Fruit fly (Drosophila melanogaster): ENCODE measurements around the gene ZnT86D.

ZnT86D gene

DNA sequence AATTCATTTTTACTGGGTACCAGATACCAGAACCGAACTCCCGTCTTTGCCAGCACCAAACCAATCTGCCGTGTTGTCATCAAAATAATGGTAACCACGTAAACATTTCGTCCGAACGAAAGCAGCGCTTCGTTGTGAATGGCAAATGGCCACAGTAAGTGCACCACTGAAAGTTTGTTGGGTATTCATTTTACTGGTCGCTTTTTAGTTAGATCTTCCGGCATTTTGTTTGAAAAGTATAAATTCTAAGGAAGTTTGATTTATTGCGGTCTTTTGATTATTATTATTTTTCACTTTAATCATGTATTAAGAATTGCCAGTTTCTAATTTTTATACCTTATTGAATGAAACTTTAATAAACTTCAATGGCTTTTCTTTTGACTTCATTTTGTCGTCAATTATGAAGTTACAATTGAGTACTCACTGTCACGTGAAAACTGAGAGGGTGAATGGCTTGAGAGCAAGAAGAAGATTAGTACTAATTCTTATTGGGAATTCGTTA is at the start of gene ZnT86D:
ZnT86D (minus strand) TSS at position 91 of the 502 bp plus-strand sequence.
- no peak for TF ChIP-seq CTCF (optimal IDR thresholded peaks at IDR 0.05)
- no peak for TF ChIP-seq CG8478 (optimal IDR thresholded peaks at IDR 0.05)

dm6 chr3R:11263579-11263978 is 49.2 kb upstream of the ZnT86D start:
- TF ChIP-seq CTCF (optimal IDR thresholded peaks at IDR 0.05) = no peak
- no peak for TF ChIP-seq CG8478 (optimal IDR thresholded peaks at IDR 0.05)

DNA sequence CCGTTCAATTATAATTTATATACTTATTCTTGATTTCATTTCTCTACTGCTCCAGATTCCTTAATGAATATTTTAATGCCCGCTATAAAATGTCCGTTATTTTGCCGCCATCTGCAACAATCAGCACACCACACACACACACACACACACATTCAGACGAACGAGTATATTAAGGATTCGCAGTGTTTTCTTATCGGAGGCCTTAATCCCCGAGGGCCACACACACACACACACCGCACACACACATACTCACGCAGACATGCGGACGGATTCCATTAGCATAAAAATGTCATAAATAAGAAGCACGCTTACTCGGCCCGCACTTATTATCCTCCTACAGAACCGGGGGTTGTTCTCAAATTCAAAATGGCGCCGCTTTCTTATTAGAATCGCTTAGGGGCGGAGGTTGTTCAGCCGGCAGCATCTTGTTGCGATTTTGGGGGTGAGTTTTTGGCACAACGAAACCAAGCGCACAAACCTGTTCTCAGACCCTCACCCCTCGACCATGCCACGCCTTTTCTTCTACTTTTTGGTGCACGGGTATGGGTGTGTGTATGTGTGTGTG is 46.7 kb upstream of the ZnT86D start:
- TF ChIP-seq CG8478 (optimal IDR thresholded peaks at IDR 0.05) (no peak), CTCF (optimal IDR thresholded peaks at IDR 0.05) (no peak)

DNA sequence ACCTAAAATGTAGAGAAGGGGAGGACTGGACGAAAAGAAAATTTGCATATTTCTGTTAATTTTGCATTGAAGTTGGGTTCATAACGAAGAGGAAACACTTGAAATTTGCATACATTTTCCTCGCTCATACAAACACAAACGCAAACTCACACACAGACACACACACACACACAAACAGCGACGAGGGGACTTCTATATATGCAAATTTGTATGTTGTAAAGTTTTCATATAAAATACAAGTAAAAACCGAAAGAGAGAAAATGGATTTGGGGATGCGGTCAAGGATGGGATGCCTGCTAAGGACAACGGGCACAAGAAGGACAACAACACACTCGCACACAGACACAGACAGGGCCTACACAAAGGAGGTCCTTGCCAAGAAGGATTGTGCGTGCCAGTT is 43.2 kb upstream of the ZnT86D start:
- TF ChIP-seq CTCF (optimal IDR thresholded peaks at IDR 0.05) (no peak), CG8478 (optimal IDR thresholded peaks at IDR 0.05) (no peak)

DNA sequence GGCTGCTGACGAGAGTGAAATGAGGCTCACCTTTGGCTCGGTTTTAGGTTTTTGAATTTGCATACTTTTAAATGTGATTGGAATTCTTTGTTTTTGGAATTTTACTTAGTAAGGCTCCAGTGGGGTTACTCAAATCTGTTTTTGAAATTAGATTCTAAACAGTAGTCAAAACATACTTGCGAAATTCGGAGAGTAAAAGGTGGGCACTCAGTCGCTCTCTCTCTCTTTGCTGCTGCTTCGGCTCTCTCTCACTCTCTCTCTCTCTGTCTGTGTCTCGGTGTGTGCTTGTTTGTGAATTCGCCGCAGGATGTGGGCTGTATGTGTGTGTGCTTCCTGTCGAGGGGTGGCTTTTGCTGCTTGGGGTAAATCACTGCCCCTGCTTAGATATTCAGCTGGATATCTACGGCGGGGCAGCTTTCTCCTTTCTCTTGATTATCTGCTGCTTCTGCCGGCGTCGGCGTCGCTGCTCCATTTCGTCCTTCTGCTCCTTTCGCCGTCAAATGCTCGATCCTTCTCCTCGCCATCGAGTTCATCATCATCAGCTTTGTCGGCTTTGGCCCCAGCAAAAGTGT is 40.1 kb upstream of the ZnT86D start:
- TF ChIP-seq CTCF (optimal IDR thresholded peaks at IDR 0.05) (no peak), CG8478 (optimal IDR thresholded peaks at IDR 0.05) (no peak)

dm6 chr3R:11253768-11254167 is 39.4 kb upstream of the ZnT86D start:
- no peak for TF ChIP-seq CTCF (optimal IDR thresholded peaks at IDR 0.05)
- no peak for TF ChIP-seq CG8478 (optimal IDR thresholded peaks at IDR 0.05)

DNA sequence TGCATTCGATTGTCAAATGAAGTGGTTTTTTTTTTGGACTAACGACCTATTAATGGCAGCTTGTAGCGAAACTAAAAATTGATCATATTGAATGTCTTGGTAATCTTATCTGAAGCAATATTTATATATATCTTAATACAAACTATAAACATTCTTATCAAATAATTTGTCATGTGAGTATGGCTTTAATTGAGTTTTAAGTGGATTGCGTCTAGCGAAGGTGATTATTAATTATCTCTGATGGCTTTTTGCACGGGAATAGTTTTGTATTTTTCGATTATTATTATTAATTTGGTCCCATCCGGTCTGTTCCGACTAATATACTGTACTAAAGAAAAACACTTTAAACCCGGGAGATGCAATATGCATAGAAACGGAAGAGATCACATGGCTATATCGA is 32.5 kb upstream of the ZnT86D start:
- no peak for TF ChIP-seq CTCF (optimal IDR thresholded peaks at IDR 0.05)

- TF ChIP-seq CTCF (optimal IDR thresholded peaks at IDR 0.05) (no peak), CG8478 (optimal IDR thresholded peaks at IDR 0.05) (no peak)
Observed at dm6 chr3R:11245803-11246202, 31.5 kb upstream of the ZnT86D start.

dm6 chr3R:11243951-11244660 is 29.8 kb upstream of the ZnT86D start, which contains the start of the genes CG17734 and CG5214:
Gene CG17734, minus strand, starts transcription at chr3R:11243999.
Gene CG5214, plus strand, starts transcription at chr3R:11244302.
- TF ChIP-seq CG8478 (optimal IDR thresholded peaks at IDR 0.05) (no peak), CTCF (optimal IDR thresholded peaks at IDR 0.05) (peak; percentile 77 to 82)

DNA sequence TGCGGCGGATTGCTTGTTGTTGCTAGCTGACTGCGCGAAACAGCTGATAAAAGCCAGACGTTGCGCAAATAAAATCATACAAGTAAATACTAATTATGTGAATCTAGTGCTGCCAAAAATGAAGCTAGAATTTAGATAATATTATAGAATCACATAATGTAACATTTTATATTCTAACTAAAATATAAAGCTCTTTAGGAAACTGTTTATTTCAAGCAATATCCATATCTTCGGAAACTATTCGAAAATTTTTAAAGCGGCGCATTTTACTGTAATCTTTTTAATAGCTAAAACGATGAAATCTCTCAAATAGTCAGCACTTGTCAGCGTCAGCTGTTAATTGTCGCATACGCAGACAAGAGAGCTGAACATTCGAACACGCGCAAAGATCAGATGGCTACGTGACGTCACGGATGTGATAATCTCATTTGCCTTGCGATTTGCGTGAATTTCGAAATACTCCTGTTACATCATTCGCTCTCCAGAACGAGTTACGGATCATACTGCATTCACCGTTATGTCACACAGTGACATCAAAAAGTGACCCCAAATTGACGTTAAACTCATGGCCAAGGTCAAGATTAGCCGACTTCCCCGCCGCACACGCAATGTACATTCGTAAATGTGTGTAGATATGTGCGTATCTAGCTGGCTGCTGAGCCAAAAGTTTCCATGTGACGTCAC is 28.9 kb upstream of the ZnT86D start:
- TF ChIP-seq CG8478 (optimal IDR thresholded peaks at IDR 0.05) (no peak), CTCF (optimal IDR thresholded peaks at IDR 0.05) (no peak)

- no peak for TF ChIP-seq CG8478 (optimal IDR thresholded peaks at IDR 0.05)
- TF ChIP-seq CTCF (optimal IDR thresholded peaks at IDR 0.05) = no peak
Observed at dm6 chr3R:11240891-11241290, 26.6 kb upstream of the ZnT86D start, which contains the start of the genes scpr-B and scpr-A. Gene scpr-B, minus strand, starts transcription at chr3R:11240991. Gene scpr-A, plus strand, starts transcription at chr3R:11241183.

dm6 chr3R:11237598-11237997 is 23.3 kb upstream of the ZnT86D start, which contains the start of gene CG31388:
Gene CG31388, plus strand, starts transcription at chr3R:11237815.
- TF ChIP-seq CG8478 (optimal IDR thresholded peaks at IDR 0.05) = no peak
- no peak for TF ChIP-seq CTCF (optimal IDR thresholded peaks at IDR 0.05)

DNA sequence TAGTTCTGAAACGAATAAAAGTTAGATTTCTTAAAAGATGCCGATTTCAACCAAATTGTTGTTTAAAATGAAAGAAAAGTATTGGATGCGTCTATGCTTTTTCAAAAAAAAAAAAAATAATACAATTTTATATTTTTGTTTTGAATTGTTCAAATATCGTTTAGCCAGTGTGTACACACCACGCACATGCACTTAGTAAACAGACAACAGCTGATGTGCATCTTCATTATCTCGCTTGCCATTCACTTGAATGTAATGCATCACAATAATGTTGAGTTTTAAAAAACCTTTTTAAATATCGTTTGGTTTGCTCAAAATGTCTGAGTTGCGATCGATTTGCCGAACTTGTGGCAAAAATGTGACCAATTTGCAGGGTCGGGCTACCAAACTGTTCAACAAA is 21.7 kb upstream of the ZnT86D start, which contains the start of gene CG31441:
CG31441 (plus strand) TSS at position 246 of the 400 bp plus-strand sequence.
- TF ChIP-seq CG8478 (optimal IDR thresholded peaks at IDR 0.05) (no peak), CTCF (optimal IDR thresholded peaks at IDR 0.05) (no peak)

DNA sequence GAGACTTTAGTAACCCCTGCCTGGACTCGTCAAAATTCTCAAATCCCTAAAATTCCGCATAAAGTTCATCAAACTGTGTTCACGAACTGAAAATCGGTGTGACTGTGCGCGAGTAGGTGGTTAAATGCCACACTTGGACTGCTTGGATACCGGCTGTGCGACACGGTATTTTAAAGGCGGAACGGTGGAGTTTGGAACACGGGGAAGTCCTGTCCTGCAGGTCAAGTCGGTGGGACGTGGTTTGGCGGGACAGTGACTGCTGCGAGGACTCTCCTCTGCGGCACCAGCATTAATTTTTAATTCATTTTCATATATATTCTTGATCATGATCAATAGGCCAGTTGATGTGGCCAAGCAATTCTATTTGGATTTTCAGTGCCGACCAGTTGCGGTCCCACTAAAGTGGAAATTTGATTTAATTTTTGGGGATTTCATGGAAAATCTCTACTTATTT is 20.6 kb upstream of the ZnT86D start, which contains the start of the genes Arfip and CG17721:
Arfip (minus strand) TSS at position 96 of the 454 bp plus-strand sequence.
CG17721 (plus strand) TSS at position 223 of the 454 bp plus-strand sequence.
- TF ChIP-seq CG8478 (optimal IDR thresholded peaks at IDR 0.05) (no peak), CTCF (optimal IDR thresholded peaks at IDR 0.05) (peak in 1 of 2 experiments; percentile 11)

Measured in S2 (cell line).